Fruit fly (Drosophila melanogaster): ENCODE results near the gene CG8281.

Gene CG8281

DNA sequence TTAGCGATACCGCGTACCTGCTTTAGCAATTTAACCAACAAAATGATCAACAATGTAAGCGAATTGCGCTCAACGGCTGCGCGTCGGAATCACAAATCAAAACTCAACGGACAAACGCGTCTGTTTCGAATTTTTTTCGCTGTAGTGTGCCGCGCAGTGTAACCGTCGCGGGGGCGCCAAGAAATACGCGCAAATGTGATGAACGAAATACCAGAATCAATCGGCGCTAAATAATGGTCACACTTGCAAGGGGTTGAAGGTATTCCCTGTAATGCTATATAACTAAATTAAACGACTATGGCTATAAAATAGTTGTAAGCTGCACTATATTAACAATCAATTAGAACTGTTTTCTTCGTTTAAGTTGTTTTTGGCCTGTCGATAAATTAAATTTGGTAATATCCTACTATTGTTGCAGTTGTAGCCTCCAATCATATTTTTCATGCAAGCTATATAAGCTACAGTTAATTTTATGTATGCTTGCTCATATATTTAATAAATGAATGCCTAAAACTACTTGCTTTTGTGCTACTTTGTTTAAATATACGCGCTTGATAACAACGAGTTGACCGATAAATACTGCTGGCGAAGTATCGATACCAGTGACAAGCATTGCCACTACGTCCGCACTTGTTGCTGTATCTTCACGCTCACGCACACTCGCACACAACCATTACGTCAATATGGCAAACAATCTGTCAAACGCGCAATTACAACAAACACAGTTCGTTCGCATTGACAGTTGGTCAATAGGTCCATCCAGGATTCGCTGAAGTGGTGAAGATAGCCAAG lies at the start of gene CG8281, which contains the start of gene pbl (continued):
- TF ChIP-seq CG1621 (tag; optimal IDR thresholded peaks at IDR 0.05) (no peak), Sox15 (GFP tag; optimal IDR thresholded peaks at IDR 0.05) (peak; percentile 27), CG8632 (GFP tag; optimal IDR thresholded peaks at IDR 0.05) (no peak), acj6 (GFP tag; optimal IDR thresholded peaks at IDR 0.05) (no peak), CG4318 (GFP tag; optimal IDR thresholded peaks at IDR 0.05) (no peak), CG6808 (GFP tag; optimal IDR thresholded peaks at IDR 0.05) (no peak), Smox (GFP tag; optimal IDR thresholded peaks at IDR 0.05) (peak; percentile 38), topi (GFP tag; optimal IDR thresholded peaks at IDR 0.05) (peak; percentile 33), dac (GFP tag; optimal IDR thresholded peaks at IDR 0.05) (no peak), Met (GFP tag; optimal IDR thresholded peaks at IDR 0.05) (peak; percentile 32)

DNA sequence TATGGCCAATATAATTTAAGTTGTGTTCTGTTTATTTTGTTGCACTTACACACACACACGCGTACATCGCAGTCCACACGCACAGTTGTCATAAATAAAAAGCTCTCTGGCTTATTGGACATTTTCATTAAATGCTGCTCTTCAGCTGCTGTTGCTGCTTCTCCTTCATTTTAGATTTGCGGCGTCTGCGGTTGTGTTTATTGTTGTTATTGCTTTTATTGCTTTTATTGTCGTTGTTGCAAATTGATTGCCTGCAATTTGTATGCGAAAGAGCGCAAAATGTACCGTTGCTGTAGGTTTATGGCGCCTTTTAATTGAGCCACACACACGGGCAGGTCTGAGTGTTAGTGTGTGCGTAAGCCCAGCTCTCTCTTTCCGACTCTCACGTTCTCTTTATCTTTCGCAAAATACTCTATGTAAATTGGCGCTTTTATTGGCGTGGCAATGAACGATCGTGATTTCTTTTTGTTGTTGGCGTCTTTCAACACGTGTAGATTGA lies 48.9 kb upstream of the CG8281 start:
- no peak for TF ChIP-seq CG6854 (GFP tag; optimal IDR thresholded peaks at IDR 0.05)
- TF ChIP-seq Gug (GFP tag; IDR thresholded peaks at IDR 0.05) = no peak
- TF ChIP-seq pdm3 (GFP tag; optimal IDR thresholded peaks at IDR 0.05) = no peak
- TF ChIP-seq net (GFP tag; optimal IDR thresholded peaks at IDR 0.05) = no peak
- TF ChIP-seq CG11294 (GFP tag; IDR thresholded peaks at IDR 0.05) = no peak
- no peak for TF ChIP-seq CG15336 (GFP tag; IDR thresholded peaks at IDR 0.05)
- no peak for TF ChIP-seq eg (GFP tag; IDR thresholded peaks at IDR 0.05)
- TF ChIP-seq lz (GFP tag; optimal IDR thresholded peaks at IDR 0.05) = no peak
- TF ChIP-seq CG32006 (GFP tag; optimal IDR thresholded peaks at IDR 0.05) = no peak
- TF ChIP-seq CG34406 (GFP tag; optimal IDR thresholded peaks at IDR 0.05) = no peak
- no peak for TF ChIP-seq salr (GFP tag; optimal IDR thresholded peaks at IDR 0.05)
- no peak for TF ChIP-seq CG4318 (GFP tag; optimal IDR thresholded peaks at IDR 0.05)
- no peak for TF ChIP-seq CG3032 (tag; optimal IDR thresholded peaks at IDR 0.05)
- TF ChIP-seq CG3919 (GFP tag; optimal IDR thresholded peaks at IDR 0.05) = no peak
- TF ChIP-seq CG6163 (GFP tag; IDR thresholded peaks at IDR 0.05) = no peak
- no peak for TF ChIP-seq Blimp-1 (GFP tag; optimal IDR thresholded peaks at IDR 0.05)
- no peak for TF ChIP-seq acj6 (GFP tag; optimal IDR thresholded peaks at IDR 0.05)

DNA sequence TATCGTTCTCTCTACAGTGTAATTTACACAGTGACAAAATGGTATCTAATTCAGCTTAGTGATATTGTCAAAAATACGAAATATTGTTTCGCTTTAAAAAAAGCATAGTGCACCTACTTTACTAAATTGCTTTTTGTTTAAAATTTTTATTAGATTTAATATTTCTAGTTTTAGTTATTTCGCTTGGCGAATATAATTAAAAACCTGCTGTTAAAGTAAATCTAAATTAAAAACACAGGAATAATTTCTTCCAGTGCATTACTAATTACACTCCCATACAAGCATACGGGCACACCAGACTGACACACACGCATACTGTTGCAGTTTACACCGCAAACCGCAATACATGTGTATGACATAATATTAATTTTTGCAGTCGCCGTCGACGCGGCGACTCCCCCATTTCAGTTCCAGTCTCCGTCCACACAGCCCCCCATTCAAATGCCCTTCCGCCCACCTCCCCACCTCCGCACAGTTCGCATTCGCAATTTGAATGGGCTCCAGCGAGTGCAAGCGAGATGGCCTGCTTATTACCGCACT lies 48.4 kb upstream of the CG8281 start:
- TF ChIP-seq Gug (GFP tag; IDR thresholded peaks at IDR 0.05) (peak; percentile 84), cyc (GFP tag; optimal IDR thresholded peaks at IDR 0.05) (peak; percentile 64), CG6854 (GFP tag; optimal IDR thresholded peaks at IDR 0.05) (no peak), Ets21C (GFP tag; optimal IDR thresholded peaks at IDR 0.05) (peak; percentile 47), esn (GFP tag; optimal IDR thresholded peaks at IDR 0.05) (peak; percentile 81), acj6 (GFP tag; optimal IDR thresholded peaks at IDR 0.05) (peak; percentile 75), Eip75B (GFP tag; optimal IDR thresholded peaks at IDR 0.05) (peak; percentile 66), eg (GFP tag; IDR thresholded peaks at IDR 0.05) (peak; percentile 88), fkh (GFP tag; optimal IDR thresholded peaks at IDR 0.05) (no peak), pdm3 (GFP tag; optimal IDR thresholded peaks at IDR 0.05) (peak; percentile 66), CG6792 (GFP tag; optimal IDR thresholded peaks at IDR 0.05) (peak; percentile 52), CG10631 (GFP tag; optimal IDR thresholded peaks at IDR 0.05) (peak; percentile 63), topi (GFP tag; optimal IDR thresholded peaks at IDR 0.05) (peak; percentile 69), CG3919 (GFP tag; optimal IDR thresholded peaks at IDR 0.05) (peak; percentile 67), OdsH (GFP tag; optimal IDR thresholded peaks at IDR 0.05) (peak; percentile 78), fd85E (GFP tag; optimal IDR thresholded peaks at IDR 0.05) (no peak), CG3032 (tag; optimal IDR thresholded peaks at IDR 0.05) (peak; percentile 80), CG11902 (GFP tag; optimal IDR thresholded peaks at IDR 0.05) (peak; percentile 47), Lpt (GFP tag; optimal IDR thresholded peaks at IDR 0.05) (peak; percentile 33), CG34406 (GFP tag; optimal IDR thresholded peaks at IDR 0.05) (peak; percentile 64), Met (GFP tag; optimal IDR thresholded peaks at IDR 0.05) (peak; percentile 76), Sox15 (GFP tag; optimal IDR thresholded peaks at IDR 0.05) (peak; percentile 8), vri (GFP tag; optimal IDR thresholded peaks at IDR 0.05) (peak; percentile 86), CG31627 (GFP tag; optimal IDR thresholded peaks at IDR 0.05) (peak; percentile 72), CG6163 (GFP tag; IDR thresholded peaks at IDR 0.05) (peak; percentile 76), CG16779 (tag; optimal IDR thresholded peaks at IDR 0.05) (no peak), Eip93F (GFP tag; optimal IDR thresholded peaks at IDR 0.05) (no peak), CG11294 (GFP tag; IDR thresholded peaks at IDR 0.05) (peak; percentile 90), dac (GFP tag; optimal IDR thresholded peaks at IDR 0.05) (no peak), ss (GFP tag; optimal IDR thresholded peaks at IDR 0.05) (peak in 1 of 2 experiments; percentile 41), CG10669 (GFP tag; optimal IDR thresholded peaks at IDR 0.05) (peak; percentile 69), Sox14 (GFP tag; optimal IDR thresholded peaks at IDR 0.05) (peak; percentile 62), CG32006 (GFP tag; optimal IDR thresholded peaks at IDR 0.05) (peak; percentile 83), CG8319 (GFP tag; optimal IDR thresholded peaks at IDR 0.05) (peak; percentile 4)

Data from whole organism, prepupa.